Worm (Caenorhabditis elegans): Measurements from ENCODE around the gene odr-10.
A peak's percentile ranks its signal among the peaks of the same experiment; 100 is the strongest.

odr-10 gene

ce11 chrX:6865839-6866238 lies at the start of gene odr-10:
TSS of gene odr-10 (minus strand) at chrX:6865939.
- TF ChIP-seq nhr-23 (tag; optimal IDR thresholded peaks at IDR 0.05), result no peak
- TF ChIP-seq nhr-12 (tag; optimal IDR thresholded peaks at IDR 0.05), result no peak
- TF ChIP-seq ztf-1 (GFP tag; conservative IDR thresholded peaks at IDR 0.05), result no peak
- TF ChIP-seq egl-27 (tag; optimal IDR thresholded peaks at IDR 0.05), result no peak

ce11 chrX:6915279-6915678 lies 49.5 kb upstream of the odr-10 start:
- no peak for TF ChIP-seq mbf-1 (tag; optimal IDR thresholded peaks at IDR 0.05)

ce11 chrX:6913989-6914388 lies 48.2 kb upstream of the odr-10 start, which contains the start of gene nhx-4:
TSS of gene nhx-4 (plus strand) at chrX:6914289.
- no peak for TF ChIP-seq lin-39 (tag; optimal IDR thresholded peaks at IDR 0.05)
- TF ChIP-seq lin-11 (tag; optimal IDR thresholded peaks at IDR 0.05), result no peak
- TF ChIP-seq mbf-1 (tag; optimal IDR thresholded peaks at IDR 0.05), result no peak
- TF ChIP-seq dmd-4 (tag; optimal IDR thresholded peaks at IDR 0.05), result no peak
- TF ChIP-seq ztf-1 (GFP tag; conservative IDR thresholded peaks at IDR 0.05), result no peak
- no peak for TF ChIP-seq unc-62 (GFP tag; optimal IDR thresholded peaks at IDR 0.05)
- TF ChIP-seq aly-2 (tag; optimal IDR thresholded peaks at IDR 0.05), result no peak
- TF ChIP-seq blmp-1 (tag; optimal IDR thresholded peaks at IDR 0.05; ENCODE audit: insufficient read depth), result no peak
- TF ChIP-seq ztf-4 (tag; optimal IDR thresholded peaks at IDR 0.05), result no peak
- no peak for TF ChIP-seq crh-2 (tag; optimal IDR thresholded peaks at IDR 0.05)
- no peak for TF ChIP-seq egl-27 (tag; optimal IDR thresholded peaks at IDR 0.05)
- TF ChIP-seq snpc-4 (tag; optimal IDR thresholded peaks at IDR 0.05), result no peak

- TF ChIP-seq mdl-1 (tag; optimal IDR thresholded peaks at IDR 0.05), result no peak
- no peak for TF ChIP-seq ZK546.5 (tag; optimal IDR thresholded peaks at IDR 0.05)
- TF ChIP-seq nhr-25 (tag; optimal IDR thresholded peaks at IDR 0.05), result no peak
- TF ChIP-seq R02D3.7 (tag; optimal IDR thresholded peaks at IDR 0.05), result no peak
- TF ChIP-seq nhr-237 (tag; optimal IDR thresholded peaks at IDR 0.05), result no peak
- TF ChIP-seq nhr-21 (tag; optimal IDR thresholded peaks at IDR 0.05), result no peak
- no peak for TF ChIP-seq gmeb-1 (tag; optimal IDR thresholded peaks at IDR 0.05)
- no peak for TF ChIP-seq elt-3 (tag; optimal IDR thresholded peaks at IDR 0.05)
- TF ChIP-seq peb-1 (tag; optimal IDR thresholded peaks at IDR 0.05), result no peak
- no peak for TF ChIP-seq ama-1 (optimal IDR thresholded peaks at IDR 0.05)
- TF ChIP-seq nhr-12 (tag; optimal IDR thresholded peaks at IDR 0.05), result no peak
- TF ChIP-seq lin-39 (tag; optimal IDR thresholded peaks at IDR 0.05), result no peak
- TF ChIP-seq mbf-1 (tag; optimal IDR thresholded peaks at IDR 0.05), result no peak
- no peak for TF ChIP-seq ztf-4 (tag; optimal IDR thresholded peaks at IDR 0.05)
- no peak for TF ChIP-seq alr-1 (tag; optimal IDR thresholded peaks at IDR 0.05)
- peak; percentile 84 for TF ChIP-seq nhr-129 (tag; optimal IDR thresholded peaks at IDR 0.05)
- no peak for TF ChIP-seq unc-62 (GFP tag; optimal IDR thresholded peaks at IDR 0.05)
- peak; percentile 47 for TF ChIP-seq F13H6.1 (tag; optimal IDR thresholded peaks at IDR 0.05)
- TF ChIP-seq ceh-82 (tag; optimal IDR thresholded peaks at IDR 0.05), result no peak
- TF ChIP-seq crh-2 (tag; optimal IDR thresholded peaks at IDR 0.05), result peak; percentile 65
- no peak for TF ChIP-seq lsy-2 (tag; optimal IDR thresholded peaks at IDR 0.05)
- TF ChIP-seq ztf-11 (tag; optimal IDR thresholded peaks at IDR 0.05), result no peak
- TF ChIP-seq nhr-6 (tag; optimal IDR thresholded peaks at IDR 0.05), result no peak
- no peak for TF ChIP-seq egl-27 (tag; optimal IDR thresholded peaks at IDR 0.05)
- TF ChIP-seq lin-11 (tag; optimal IDR thresholded peaks at IDR 0.05), result no peak
- peak; percentile 38 for TF ChIP-seq sma-9 (GFP tag; optimal IDR thresholded peaks at IDR 0.05)
- no peak for TF ChIP-seq sma-9 (tag; optimal IDR thresholded peaks at IDR 0.05)
- no peak for TF ChIP-seq blmp-1 (tag; optimal IDR thresholded peaks at IDR 0.05; ENCODE audit: insufficient read depth)
- TF ChIP-seq skn-1 (tag; optimal IDR thresholded peaks at IDR 0.05), result no peak
- no peak for TF ChIP-seq sem-4 (tag; optimal IDR thresholded peaks at IDR 0.05)
- TF ChIP-seq unc-39 (tag; optimal IDR thresholded peaks at IDR 0.05), result no peak
- peak; percentile 67 for TF ChIP-seq fos-1 (tag; optimal IDR thresholded peaks at IDR 0.05)
Observed at ce11 chrX:6905581-6905980, 39.8 kb upstream of the odr-10 start.
